Fruit fly (Drosophila melanogaster) whole organism: ENCODE results near the gene Chd3.
"Not testable (repeated sequence)": the region's sequence is repeated elsewhere in the genome, so short reads cannot be mapped to it uniquely, and the experiment has no call there.

Experiments
- CG8478 ChIP-seq: fragments of >200 bp; optimal IDR thresholded peaks from 2 replicates; lab custom pipeline; 2018; ENCODE audit warnings: inconsistent platforms
- Dll ChIP-seq: fragments of >200 bp; optimal IDR thresholded peaks from 2 replicates; lab custom pipeline; 2017
- EcR ChIP-seq, 2 experiments: fragments of >200 bp; optimal IDR thresholded peaks; 2 replicates each; lab custom pipeline; 2017; ENCODE audit warnings: missing biosample characterization in 2 of 2, missing genetic modification characterization in 2 of 2, missing genetic modification reagents in 2 of 2
- pan ChIP-seq: fragments of >200 bp; optimal IDR thresholded peaks from 2 replicates; lab custom pipeline; 2017
- psq ChIP-seq: fragments of >200 bp; optimal IDR thresholded peaks from 2 replicates; lab custom pipeline; 2017
- usp ChIP-seq: fragments of >200 bp; optimal IDR thresholded peaks from 2 replicates; lab custom pipeline; 2017; ENCODE audit warnings: missing biosample characterization, missing genetic modification characterization, mixed read lengths

Gene Chd3

dm6 chr3L:19446394-19447349, at the start of gene Chd3, which contains the start of gene CG33062:
Gene Chd3, plus strand, starts transcription at chr3L:19447173.
Gene CG33062, minus strand, starts transcription at chr3L:19446444.
- TF ChIP-seq Dll (lab: Kevin White, UChicago) (no peak), psq (no peak), EcR (GFP tag; optimal IDR thresholded peaks at IDR 0.05; lab: Kevin White, UChicago) (no peak)

DNA sequence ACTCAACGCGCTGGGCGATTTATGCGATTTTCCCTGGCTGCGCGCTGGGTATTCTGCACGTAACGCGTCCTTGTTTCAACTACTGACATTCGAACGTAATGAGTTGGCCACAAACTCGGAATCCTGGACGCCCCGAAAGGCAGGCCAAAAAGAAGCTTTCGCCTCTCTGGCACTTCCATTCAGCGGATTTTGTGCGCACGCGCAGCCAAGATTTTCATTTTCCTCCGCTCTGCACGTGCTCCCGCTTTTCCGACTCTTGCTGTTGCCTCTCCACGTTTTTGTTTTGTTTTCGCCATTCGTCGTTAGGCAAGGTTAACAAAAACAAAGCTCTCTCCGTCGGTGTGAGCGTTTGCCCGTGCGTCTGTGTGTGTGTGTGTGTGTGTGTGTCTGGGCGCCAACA, 34.2 kb upstream of the Chd3 start, which contains the start of gene CG32206:
Gene CG32206, minus strand, starts transcription at position 101 of the 400 bp plus-strand sequence.
- no peak for TF ChIP-seq EcR (GFP tag; optimal IDR thresholded peaks at IDR 0.05; lab: Kevin White, UChicago)
- no peak for TF ChIP-seq CG8478 (lab: Kevin White, UChicago)
- TF ChIP-seq usp: no peak
- TF ChIP-seq Dll (lab: Kevin White, UChicago): peak; percentile 2

- no peak for TF ChIP-seq CG8478 (lab: Kevin White, UChicago)
- TF ChIP-seq pan: no peak
- no peak for TF ChIP-seq Dll (lab: Kevin White, UChicago)
- no peak for TF ChIP-seq EcR (GFP tag; optimal IDR thresholded peaks at IDR 0.05; lab: Kevin White, UChicago)
- no peak for TF ChIP-seq psq
- no peak for TF ChIP-seq usp
Observed at dm6 chr3L:19442239-19442638, 4.7 kb upstream of the Chd3 start.

dm6 chr3L:19444092-19444491, 2.9 kb upstream of the Chd3 start:
- no peak for TF ChIP-seq pan
- TF ChIP-seq usp: no peak
- TF ChIP-seq Dll (lab: Kevin White, UChicago): no peak
- TF ChIP-seq psq: no peak
- TF ChIP-seq EcR (GFP tag; optimal IDR thresholded peaks at IDR 0.05; lab: Kevin White, UChicago): no peak
- TF ChIP-seq CG8478 (lab: Kevin White, UChicago): no peak

dm6 chr3L:19464659-19465058, 17.7 kb downstream of the Chd3 start, which contains the start of gene CG14095:
Gene CG14095, minus strand, starts transcription at chr3L:19464759.
- TF ChIP-seq pan: no peak
- no peak for TF ChIP-seq psq
- no peak for TF ChIP-seq CG8478 (lab: Kevin White, UChicago)
- no peak for TF ChIP-seq EcR (GFP tag; optimal IDR thresholded peaks at IDR 0.05; lab: Kevin White, UChicago)

DNA sequence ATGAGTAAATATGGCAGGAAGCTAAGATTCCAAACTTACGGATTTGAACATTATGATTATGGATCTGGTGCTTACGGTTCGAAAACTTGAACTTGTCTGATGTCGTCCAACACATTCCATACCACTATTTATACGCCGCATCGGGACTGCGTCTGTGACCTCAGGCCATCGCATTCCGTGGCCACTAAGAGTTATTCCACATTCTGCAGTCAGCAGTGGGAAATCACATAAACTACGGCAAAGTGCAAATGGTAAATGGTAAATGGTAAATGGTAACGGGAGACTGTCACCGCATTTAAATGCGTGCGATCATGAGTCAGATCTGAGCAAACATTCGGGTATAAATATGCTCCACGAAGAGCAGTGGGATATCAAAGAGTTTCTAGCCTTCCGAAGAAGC, 20.0 kb downstream of the Chd3 start, which contains the start of the genes CG14096 and CG32214:
Gene CG14096, minus strand, starts transcription at position 101 of the 400 bp plus-strand sequence.
Gene CG32214, plus strand, starts transcription at position 368 of the 400 bp plus-strand sequence.
- TF ChIP-seq CG8478 (lab: Kevin White, UChicago); usp; psq: not testable (repeated sequence)

dm6 chr3L:19472128-19472527, 25.2 kb downstream of the Chd3 start, which contains the start of the genes 825-Oak and CG12519:
Gene 825-Oak, minus strand, starts transcription at chr3L:19472228.
Gene CG12519, plus strand, starts transcription at chr3L:19472491.
- TF ChIP-seq Dll (lab: Kevin White, UChicago); usp; EcR (GFP tag; optimal IDR thresholded peaks at IDR 0.05; lab: Kevin White, UChicago): not testable (repeated sequence)

- not testable (repeated sequence) for TF ChIP-seq psq; usp; Dll (lab: Kevin White, UChicago)
Observed at dm6 chr3L:19475478-19475877, 28.5 kb downstream of the Chd3 start, which contains the start of the genes CG18294 and CG32213. Gene CG18294, minus strand, starts transcription at chr3L:19475578. Gene CG32213, plus strand, starts transcription at chr3L:19475839.

DNA sequence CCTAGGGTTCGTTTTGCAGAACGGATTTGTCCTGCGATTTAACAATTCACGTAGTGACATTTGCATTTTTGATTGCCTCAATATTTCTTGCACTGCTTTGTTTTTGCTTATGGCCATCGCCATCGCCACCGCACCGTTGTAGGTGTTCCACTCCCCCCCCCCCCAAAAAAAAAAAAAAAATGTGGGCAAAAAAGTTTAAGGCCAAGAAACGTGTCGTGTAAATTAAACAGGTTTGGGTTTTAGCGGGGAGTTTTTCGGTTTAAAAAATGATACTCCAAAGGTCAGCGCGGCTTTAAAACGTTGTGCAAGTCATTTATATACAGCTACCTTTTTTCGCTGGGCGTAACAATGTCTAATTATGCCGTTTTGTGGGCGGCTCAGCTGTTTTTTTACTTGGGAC, 34.2 kb downstream of the Chd3 start:
- TF ChIP-seq pan (no peak), CG8478 (lab: Kevin White, UChicago) (no peak), Dll (lab: Kevin White, UChicago) (no peak), psq (no peak), usp (no peak), EcR (GFP tag; optimal IDR thresholded peaks at IDR 0.05; lab: Kevin White, UChicago) (no peak)

DNA sequence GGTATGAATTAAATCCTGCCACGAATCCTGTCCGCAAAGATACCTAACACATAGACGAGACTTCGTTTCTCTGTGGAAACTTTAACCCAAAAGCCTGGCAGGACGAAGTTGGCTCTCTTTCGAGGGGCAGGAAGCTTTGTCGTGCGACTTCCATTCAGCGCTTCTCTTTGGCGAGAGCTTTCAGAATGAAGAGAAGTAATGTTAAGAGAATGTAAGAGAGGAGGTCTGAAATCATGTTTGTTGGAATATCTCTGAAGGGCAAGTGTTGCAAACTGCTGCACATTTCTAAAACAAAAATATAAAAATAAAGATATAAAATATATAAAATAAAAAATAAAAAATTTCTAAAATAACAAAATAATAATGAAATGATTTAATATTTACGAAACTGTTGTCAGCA, 35.0 kb downstream of the Chd3 start:
- TF ChIP-seq pan (no peak), EcR (GFP tag; optimal IDR thresholded peaks at IDR 0.05; lab: Kevin White, UChicago) (no peak), psq (no peak)

dm6 chr3L:19483007-19483406, 36.0 kb downstream of the Chd3 start:
- no peak for TF ChIP-seq pan
- TF ChIP-seq CG8478 (lab: Kevin White, UChicago): no peak
- TF ChIP-seq usp: no peak

DNA sequence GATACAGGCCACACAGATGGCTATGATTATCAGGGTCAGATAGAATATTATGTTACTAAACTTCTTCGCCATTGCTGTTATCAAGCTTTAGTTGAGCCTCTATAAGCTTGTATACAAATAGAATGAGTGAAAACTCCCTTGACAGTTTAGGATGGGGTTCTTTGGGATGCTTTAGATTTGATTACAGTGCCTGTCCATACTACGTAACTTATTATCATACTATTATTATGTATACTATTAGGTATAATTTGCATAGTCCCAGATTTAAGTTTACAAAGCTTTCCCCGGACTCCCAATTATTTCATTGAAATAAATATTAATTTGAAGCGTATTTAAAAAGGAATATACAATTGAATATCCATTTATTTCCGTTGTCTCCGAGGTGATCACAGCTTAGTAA, 39.4 kb downstream of the Chd3 start, which contains the start of gene brv1:
Gene brv1, minus strand, starts transcription at position 101 of the 400 bp plus-strand sequence.
- no peak for TF ChIP-seq Dll (lab: Kevin White, UChicago)
- no peak for TF ChIP-seq usp
- TF ChIP-seq CG8478 (lab: Kevin White, UChicago): no peak
- TF ChIP-seq psq: no peak
- no peak for TF ChIP-seq pan
- TF ChIP-seq EcR (GFP tag; optimal IDR thresholded peaks at IDR 0.05; lab: Kevin White, UChicago): no peak

- TF ChIP-seq pan; usp; CG8478 (lab: Kevin White, UChicago): not testable (repeated sequence)
Observed at dm6 chr3L:19487260-19487659, 40.3 kb downstream of the Chd3 start, which contains the start of gene CG32212. Gene CG32212, plus strand, starts transcription at chr3L:19487560.
